Worm (Caenorhabditis elegans) whole organism, L1 larva: Measurements from ENCODE around the gene K07B1.4.

Source experiments
- Y116A8C.19 ChIP-seq: sonication (generic microtip); optimal IDR thresholded peaks from 2 replicates; lab custom pipeline; 2016; ENCODE audit warnings: missing compliant biosample characterization, missing genetic modification characterization, borderline replicate concordance
- blmp-1 ChIP-seq: fragments of 150-350 bp; optimal IDR thresholded peaks from 2 replicates; lab custom pipeline; 2014; ENCODE audit warnings: missing biosample characterization, missing genetic modification characterization
- egl-27 ChIP-seq, 2 experiments: fragments of 150-350 bp in 1 of 2; sonication (generic microtip); optimal IDR thresholded peaks; 3 replicates each; lab custom pipeline; 2017 to 2018; ENCODE audit warnings: missing biosample characterization in 2 of 2, missing genetic modification characterization in 2 of 2, missing genetic modification reagents in 2 of 2
- elt-2 ChIP-seq: sonication (generic microtip); optimal IDR thresholded peaks from 2 replicates; lab custom pipeline; 2016; ENCODE audit warnings: missing genetic modification characterization, mild to moderate bottlenecking, inconsistent platforms, missing compliant biosample characterization, missing genetic modification reagents
- ets-5 ChIP-seq: fragments of 200-800 bp; sonication (Bioruptor generic); IDR thresholded peaks from 2 replicates; pipeline ENCODE4 v1.3.6; 2022; ENCODE audit warnings: missing genetic modification characterization, missing compliant biosample characterization
- lin-35 ChIP-seq, 2 experiments: fragments of 150-350 bp; optimal IDR thresholded peaks; 2 replicates each; lab custom pipeline; 2014; ENCODE audit warnings: missing biosample characterization in 2 of 2, missing genetic modification characterization in 2 of 2, missing genetic modification reagents in 2 of 2
- sup-37 ChIP-seq: fragments of 200-800 bp; sonication (Bioruptor generic); optimal IDR thresholded peaks from 2 replicates; lab custom pipeline; 2018; ENCODE audit warnings: mild to moderate bottlenecking, missing genetic modification characterization, missing compliant biosample characterization
- unc-98 ChIP-seq: fragments of 200-800 bp; sonication (Bioruptor generic); IDR thresholded peaks from 2 replicates; pipeline ENCODE4 v1.3.6; 2022; ENCODE audit warnings: missing genetic modification characterization, missing compliant biosample characterization

DNA sequence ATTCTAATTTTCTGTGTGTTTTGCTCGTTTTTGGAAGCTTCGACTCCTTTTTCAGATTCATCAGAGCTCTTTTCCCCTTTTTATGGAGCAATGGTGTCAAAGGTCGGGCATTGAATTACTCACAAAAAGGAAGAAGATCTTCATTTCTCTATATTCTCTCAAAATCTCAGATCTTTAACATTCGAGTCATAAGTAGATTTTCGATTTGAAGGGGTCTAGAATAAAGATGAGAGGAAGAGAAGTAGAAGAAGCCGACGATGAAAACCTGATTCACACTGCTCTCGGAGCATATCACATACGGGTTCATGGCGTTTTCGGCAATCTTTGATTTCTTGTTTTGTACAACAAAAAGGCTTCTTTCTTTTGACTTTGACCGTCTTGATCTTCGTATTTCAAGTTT lies 16.4 kb upstream of the K07B1.4 start:
- TF ChIP-seq lin-35 (GFP tag; optimal IDR thresholded peaks at IDR 0.05; lab: Kevin White, UChicago) (no peak), blmp-1 (tag; lab: Kevin White, UChicago) (no peak), Y116A8C.19 (tag; lab: Kevin White, UChicago) (no peak), elt-2 (no peak), sup-37 (GFP tag; lab: Kevin White, UChicago) (no peak), unc-98 (GFP tag; lab: Robert Waterston, UW) (no peak), egl-27 (tag; optimal IDR thresholded peaks at IDR 0.05; lab: Kevin White, UChicago) (no peak), ets-5 (GFP tag; lab: Robert Waterston, UW) (no peak)
